Fruit fly (Drosophila melanogaster): Measurements from ENCODE around the gene Brd.

Gene Brd

DNA sequence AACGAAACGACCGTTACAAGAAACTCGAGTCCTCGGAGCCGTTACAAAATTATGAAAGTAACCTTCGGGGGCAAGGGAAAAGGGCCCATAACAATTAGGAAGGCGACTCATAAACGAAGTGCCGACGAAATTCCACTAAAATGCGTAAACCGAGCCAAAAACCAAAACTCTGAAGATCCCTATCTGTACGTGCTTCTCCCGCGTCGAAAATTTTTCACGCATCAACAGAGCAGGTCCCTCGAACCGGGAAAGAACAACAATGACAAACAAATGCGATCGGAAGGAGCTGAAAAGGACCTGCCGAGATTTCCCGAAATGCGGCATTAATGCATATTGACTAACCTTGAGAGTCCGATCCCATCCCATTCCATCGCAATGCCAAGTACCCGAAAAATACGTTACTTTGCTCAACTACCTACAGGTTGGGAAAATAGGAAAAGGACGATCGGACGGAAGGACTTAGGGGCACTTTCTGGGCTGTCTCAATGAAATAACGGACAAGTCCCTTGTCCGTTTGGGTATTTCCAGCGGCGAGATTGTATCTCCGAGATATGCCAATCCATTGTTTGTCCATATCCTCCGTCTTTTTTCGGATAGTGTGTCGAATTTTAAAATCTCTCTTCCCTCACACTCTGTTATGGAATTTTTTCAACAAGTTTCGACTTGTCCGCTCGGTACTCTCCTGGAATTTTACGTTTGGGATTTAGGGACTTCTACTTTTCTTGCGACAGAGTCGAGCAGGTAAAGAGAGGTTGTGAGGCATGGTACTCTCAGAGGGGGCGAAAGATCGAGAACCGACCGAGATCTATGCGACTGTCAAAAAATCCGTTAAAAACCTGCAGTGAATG, 4.6 kb upstream of the Brd start (continued):
- peak; percentile 66 for TF ChIP-seq twi (tag; optimal IDR thresholded peaks at IDR 0.05)
- TF ChIP-seq zf30C (GFP tag; optimal IDR thresholded peaks at IDR 0.05) = peak; percentile 0
- peak; percentile 57; the same call in 2 of the 3 replicates for TF ChIP-seq CG2199 (GFP tag; IDR thresholded peaks at IDR 0.05)
- TF ChIP-seq Neu2 (GFP tag; optimal IDR thresholded peaks at IDR 0.05; ENCODE audit: borderline replicate concordance) = no peak
- TF ChIP-seq Ptx1 (GFP tag; IDR thresholded peaks at IDR 0.05) = no peak
- peak; percentile 41 for TF ChIP-seq cad (GFP tag; optimal IDR thresholded peaks at IDR 0.05)
- no peak for TF ChIP-seq ATbp (GFP tag; optimal IDR thresholded peaks at IDR 0.05)
- no peak for TF ChIP-seq bbx (GFP tag; IDR thresholded peaks at IDR 0.05; ENCODE audit: partially characterized antibody)
- peak; percentile 100 for TF ChIP-seq p53 (GFP tag; optimal IDR thresholded peaks at IDR 0.05)
- TF ChIP-seq tll (GFP tag; optimal IDR thresholded peaks at IDR 0.05) = peak in 1 of 2 experiments; percentile 88
- no peak for TF ChIP-seq chinmo (GFP tag; IDR thresholded peaks at IDR 0.05; ENCODE audit: partially characterized antibody)
- no peak for TF ChIP-seq stwl (tag; optimal IDR thresholded peaks at IDR 0.05)
- no peak for TF ChIP-seq phol (tag; optimal IDR thresholded peaks at IDR 0.05)
- no peak for TF ChIP-seq CG6765 (GFP tag; optimal IDR thresholded peaks at IDR 0.05)
- TF ChIP-seq grn (GFP tag; optimal IDR thresholded peaks at IDR 0.05) = peak; percentile 67
- no peak for TF ChIP-seq CG42726 (GFP tag; IDR thresholded peaks at IDR 0.05; ENCODE audit: partially characterized antibody)
- no peak for TF ChIP-seq ap (GFP tag; IDR thresholded peaks at IDR 0.05)
- TF ChIP-seq cg (GFP tag; optimal IDR thresholded peaks at IDR 0.05) = no peak
- no peak for TF ChIP-seq Optix (GFP tag; IDR thresholded peaks at IDR 0.05)
- peak; percentile 8 for TF ChIP-seq Kr (GFP tag; optimal IDR thresholded peaks at IDR 0.05)
- no peak for TF ChIP-seq ara (GFP tag; IDR thresholded peaks at IDR 0.05)
- TF ChIP-seq Nf-YB (GFP tag; optimal IDR thresholded peaks at IDR 0.05) = peak; percentile 33
- TF ChIP-seq Adf1 (GFP tag; IDR thresholded peaks at IDR 0.05) = no peak
- no peak for TF ChIP-seq Fer2 (tag; optimal IDR thresholded peaks at IDR 0.05)
- no peak for TF ChIP-seq CG13424 (tag; optimal IDR thresholded peaks at IDR 0.05)
- peak in 1 of 2 experiments; percentile 60 for TF ChIP-seq insv (GFP tag; optimal IDR thresholded peaks at IDR 0.05)
- TF ChIP-seq TFAM (GFP tag; optimal IDR thresholded peaks at IDR 0.05) = no peak
- TF ChIP-seq crp (GFP tag; optimal IDR thresholded peaks at IDR 0.05) = no peak
- no peak for TF ChIP-seq odd (GFP tag; optimal IDR thresholded peaks at IDR 0.05)
- TF ChIP-seq D (optimal IDR thresholded peaks at IDR 0.05) = peak; percentile 92
- peak; percentile 2 for TF ChIP-seq D (GFP tag; optimal IDR thresholded peaks at IDR 0.05)
- peak; percentile 88 for TF ChIP-seq kni (GFP tag; optimal IDR thresholded peaks at IDR 0.05)
- peak; percentile 62 for TF ChIP-seq pros (GFP tag; optimal IDR thresholded peaks at IDR 0.05)
- no peak for TF ChIP-seq Oaz (GFP tag; IDR thresholded peaks at IDR 0.05)
- no peak for TF ChIP-seq Gug (GFP tag; IDR thresholded peaks at IDR 0.05)
- no peak for TF ChIP-seq CG15269 (tag; optimal IDR thresholded peaks at IDR 0.05)
- no peak for TF ChIP-seq Nf-YA (GFP tag; IDR thresholded peaks at IDR 0.05)
- no peak for TF ChIP-seq peb (GFP tag; IDR thresholded peaks at IDR 0.05)
- TF ChIP-seq Stat92E (GFP tag; optimal IDR thresholded peaks at IDR 0.05) = peak in 1 of 3 experiments; percentile 1
- TF ChIP-seq salm (tag; optimal IDR thresholded peaks at IDR 0.05) = no peak
- TF ChIP-seq CG13894 (tag; optimal IDR thresholded peaks at IDR 0.05) = no peak
- no peak for TF ChIP-seq CG1603 (tag; optimal IDR thresholded peaks at IDR 0.05)
- peak; percentile 31 for TF ChIP-seq hth (optimal IDR thresholded peaks at IDR 0.05)
- TF ChIP-seq CG9437 (GFP tag; optimal IDR thresholded peaks at IDR 0.05) = no peak
